Worm (Caenorhabditis elegans) whole organism, young adult: ENCODE measurements around the gene C27B7.5.

ENCODE experiments used
- B0261.1 ChIP-seq: sonication (generic microtip); optimal IDR thresholded peaks from 2 replicates; lab custom pipeline; 2016; ENCODE audit warnings: mild to moderate bottlenecking, missing genetic modification characterization, moderate library complexity, missing compliant biosample characterization
- F10E7.11 ChIP-seq: sonication (generic microtip); optimal IDR thresholded peaks from 2 replicates; lab custom pipeline; 2017; ENCODE audit warnings: mild to moderate bottlenecking, missing genetic modification characterization, moderate library complexity, missing compliant biosample characterization
- F23B12.7 ChIP-seq: sonication (generic microtip); optimal IDR thresholded peaks from 2 replicates; lab custom pipeline; 2017; ENCODE audit warnings: missing genetic modification characterization, mild to moderate bottlenecking, missing compliant biosample characterization, antibody characterized with exemption, moderate library complexity; ENCODE audit not compliant: insufficient read depth
- F39B2.1 ChIP-seq: fragments of 200-800 bp; sonication (Bioruptor generic); IDR thresholded peaks from 2 replicates; pipeline ENCODE4 v1.3.6; 2022; ENCODE audit warnings: missing genetic modification reagents, missing genetic modification characterization, missing compliant biosample characterization
- F49E8.2 ChIP-seq: sonication (generic microtip); optimal IDR thresholded peaks from 3 replicates; lab custom pipeline; 2017; ENCODE audit warnings: missing genetic modification characterization, mild to moderate bottlenecking, missing compliant biosample characterization, antibody characterized with exemption, moderate library complexity; ENCODE audit not compliant: insufficient read depth
- F52B5.7 ChIP-seq: sonication (generic microtip); optimal IDR thresholded peaks from 2 replicates; lab custom pipeline; 2016; ENCODE audit warnings: mild to moderate bottlenecking, missing genetic modification characterization, missing compliant biosample characterization
- akir-1 ChIP-seq: fragments of 200-800 bp; sonication (Bioruptor generic); optimal IDR thresholded peaks from 2 replicates; lab custom pipeline; 2018; ENCODE audit warnings: mild to moderate bottlenecking, missing genetic modification characterization, moderate library complexity, missing compliant biosample characterization
- aptf-3 ChIP-seq: fragments of 200-800 bp; sonication (Bioruptor generic); IDR thresholded peaks from 2 replicates; pipeline ENCODE4 v1.3.6; 2022; ENCODE audit warnings: missing genetic modification characterization, missing compliant biosample characterization
- attf-6 ChIP-seq: fragments of 200-800 bp; sonication (Bioruptor generic); IDR thresholded peaks from 2 replicates; pipeline ENCODE4 v1.3.6; 2022; ENCODE audit warnings: missing genetic modification reagents, missing genetic modification characterization, missing compliant biosample characterization
- bed-1 ChIP-seq: fragments of 200-800 bp; sonication (Bioruptor generic); IDR thresholded peaks from 2 replicates; pipeline ENCODE4 v1.3.6; 2022; ENCODE audit warnings: missing genetic modification reagents, missing genetic modification characterization, missing compliant biosample characterization
- cebp-1 ChIP-seq, 2 experiments: fragments of 200-800 bp in 1 of 2; sonication (Bioruptor generic) in 1 of 2; sonication (generic microtip) in 1 of 2; IDR thresholded peaks in 1 of 2; optimal IDR thresholded peaks in 1 of 2; 2 replicates each; pipeline versions ENCODE4 v1.3.6 to Lab custom; 2017 to 2022; ENCODE audit warnings: missing compliant biosample characterization in 2 of 2, missing genetic modification characterization in 2 of 2, mild to moderate bottlenecking in 1 of 2, missing genetic modification reagents in 1 of 2, moderate library complexity in 1 of 2
- ceh-40 ChIP-seq: fragments of 200-800 bp; sonication (Bioruptor generic); IDR thresholded peaks from 2 replicates; pipeline ENCODE4 v1.3.6; 2022; ENCODE audit warnings: missing genetic modification characterization, missing compliant biosample characterization
- ceh-58 ChIP-seq: fragments of 200-800 bp; sonication (Bioruptor generic); IDR thresholded peaks from 2 replicates; pipeline ENCODE4 v1.3.6; 2022; ENCODE audit warnings: missing genetic modification characterization, missing compliant biosample characterization
- dox-1 ChIP-seq: fragments of 200-800 bp; sonication (Bioruptor generic); IDR thresholded peaks from 2 replicates; pipeline ENCODE4 v1.3.6; 2022; ENCODE audit warnings: missing genetic modification reagents, missing genetic modification characterization, missing compliant biosample characterization
- dpl-1 ChIP-seq: fragments of 150-350 bp; optimal IDR thresholded peaks from 2 replicates; lab custom pipeline; 2014; ENCODE audit warnings: missing biosample characterization, missing genetic modification reagents, missing genetic modification characterization
- efl-1 ChIP-seq: fragments of 150-350 bp; optimal IDR thresholded peaks from 2 replicates; lab custom pipeline; 2014; ENCODE audit warnings: missing biosample characterization, missing genetic modification reagents, missing genetic modification characterization
- egrh-3 ChIP-seq: fragments of 200-800 bp; sonication (Bioruptor generic); IDR thresholded peaks from 2 replicates; pipeline ENCODE4 v1.3.6; 2022; ENCODE audit warnings: missing genetic modification reagents, missing genetic modification characterization, missing compliant biosample characterization
- fkh-3 ChIP-seq: sonication (generic microtip); optimal IDR thresholded peaks from 2 replicates; lab custom pipeline; 2016; ENCODE audit warnings: mild to moderate bottlenecking, missing genetic modification characterization, missing compliant biosample characterization
- him-1 ChIP-seq: sonication (generic microtip); optimal IDR thresholded peaks from 2 replicates; lab custom pipeline; 2016; ENCODE audit warnings: missing genotype, missing genetic modification reagents, missing genetic modification characterization, missing compliant biosample characterization
- hlh-26 ChIP-seq: fragments of 200-800 bp; sonication (Bioruptor generic); conservative IDR thresholded peaks from 2 replicates; pipeline ENCODE4 v1.3.6; 2022; ENCODE audit warnings: missing genetic modification reagents, missing genetic modification characterization, missing compliant biosample characterization
- hmg-1.2 ChIP-seq: fragments of 200-800 bp; sonication (Bioruptor generic); IDR thresholded peaks from 2 replicates; pipeline ENCODE4 v1.3.6; 2022; ENCODE audit warnings: missing genetic modification reagents, missing genetic modification characterization, missing compliant biosample characterization
- hrde-1 ChIP-seq: sonication (generic microtip); optimal IDR thresholded peaks from 2 replicates; lab custom pipeline; 2016; ENCODE audit warnings: missing genetic modification characterization, mild to moderate bottlenecking, missing compliant biosample characterization, moderate library complexity, missing genotype, missing genetic modification reagents, borderline replicate concordance
- hsf-1 ChIP-seq: fragments of 200-800 bp; sonication (Bioruptor generic); IDR thresholded peaks from 2 replicates; pipeline ENCODE4 v1.3.6; 2022; ENCODE audit warnings: missing genetic modification reagents, missing genetic modification characterization, missing compliant biosample characterization
- let-526 ChIP-seq: fragments of 200-800 bp; sonication (Bioruptor generic); IDR thresholded peaks from 2 replicates; pipeline ENCODE4 v1.3.6; 2022; ENCODE audit warnings: missing genetic modification reagents, missing genetic modification characterization, missing compliant biosample characterization
- let-607 ChIP-seq, 2 experiments: fragments of 200-800 bp in 1 of 2; sonication (Bioruptor generic) in 1 of 2; sonication (generic microtip) in 1 of 2; optimal IDR thresholded peaks; 2 replicates each; lab custom pipeline; 2016 to 2018; ENCODE audit warnings: mild to moderate bottlenecking in 2 of 2, missing compliant biosample characterization in 2 of 2, missing genetic modification characterization in 2 of 2, moderate library complexity in 2 of 2, missing genotype in 1 of 2
- lin-54 ChIP-seq: fragments of 200-800 bp; sonication (Bioruptor generic); optimal IDR thresholded peaks from 2 replicates; lab custom pipeline; 2018; ENCODE audit warnings: mild to moderate bottlenecking, missing genetic modification characterization, missing compliant biosample characterization
- lsy-27 ChIP-seq: sonication (generic microtip); optimal IDR thresholded peaks from 2 replicates; lab custom pipeline; 2017; ENCODE audit warnings: missing genetic modification characterization, mild to moderate bottlenecking, missing compliant biosample characterization, antibody characterized with exemption, missing genotype, borderline replicate concordance; ENCODE audit not compliant: insufficient read depth
- madf-3 ChIP-seq: fragments of 200-800 bp; sonication (Bioruptor generic); IDR thresholded peaks from 2 replicates; pipeline ENCODE4 v1.3.6; 2022; ENCODE audit warnings: missing genetic modification reagents, missing genetic modification characterization, missing compliant biosample characterization
- madf-6 ChIP-seq: fragments of 200-800 bp; sonication (Bioruptor generic); IDR thresholded peaks from 2 replicates; pipeline ENCODE4 v1.3.6; 2022; ENCODE audit warnings: missing genetic modification reagents, missing genetic modification characterization, missing compliant biosample characterization
- madf-8 ChIP-seq: fragments of 200-800 bp; sonication (Bioruptor generic); conservative IDR thresholded peaks from 2 replicates; pipeline ENCODE4 v1.3.6; 2022; ENCODE audit warnings: missing genetic modification reagents, missing genetic modification characterization, missing compliant biosample characterization
- mcd-1 ChIP-seq: fragments of 200-800 bp; sonication (Bioruptor generic); IDR thresholded peaks from 2 replicates; pipeline ENCODE4 v1.3.6; 2022; ENCODE audit warnings: missing genetic modification reagents, missing genetic modification characterization, missing compliant biosample characterization
- mxl-1 ChIP-seq: sonication (generic microtip); optimal IDR thresholded peaks from 2 replicates; lab custom pipeline; 2016; ENCODE audit warnings: missing genetic modification characterization, missing compliant biosample characterization
- nfyb-1 ChIP-seq: fragments of 200-800 bp; sonication (Bioruptor generic); IDR thresholded peaks from 2 replicates; pipeline ENCODE4 v1.3.6; 2022; ENCODE audit warnings: missing genetic modification reagents, missing genetic modification characterization, missing compliant biosample characterization
- nhr-120 ChIP-seq: fragments of 200-800 bp; sonication (Bioruptor generic); IDR thresholded peaks from 2 replicates; pipeline ENCODE4 v1.3.6; 2022; ENCODE audit warnings: missing genetic modification characterization, missing compliant biosample characterization
- pha-4 ChIP-seq: fragments of 150-350 bp; sonication (generic microtip); optimal IDR thresholded peaks from 2 replicates; lab custom pipeline; 2014; ENCODE audit warnings: missing biosample characterization, missing genetic modification reagents, missing genetic modification characterization
- rpc-1 ChIP-seq, 2 experiments: fragments of 150-350 bp in 1 of 2; sonication (generic microtip) in 1 of 2; optimal IDR thresholded peaks; 2 replicates each; lab custom pipeline; 2014 to 2018; ENCODE audit warnings: missing biosample characterization in 1 of 2, missing genetic modification characterization in 1 of 2, missing genetic modification reagents in 1 of 2, missing genotype in 1 of 2
- snpc-1.1 ChIP-seq: sonication (generic microtip); optimal IDR thresholded peaks from 2 replicates; lab custom pipeline; 2017; ENCODE audit warnings: missing genetic modification characterization, mild to moderate bottlenecking, missing compliant biosample characterization, antibody characterized with exemption, moderate library complexity, missing genotype, missing genetic modification reagents; ENCODE audit not compliant: insufficient read depth
- snpc-1.3 ChIP-seq: sonication (generic microtip); optimal IDR thresholded peaks from 2 replicates; lab custom pipeline; 2017; ENCODE audit warnings: missing genetic modification characterization, mild to moderate bottlenecking, missing compliant biosample characterization, antibody characterized with exemption, moderate library complexity, missing genotype, missing genetic modification reagents; ENCODE audit not compliant: insufficient read depth
- somi-1 ChIP-seq: fragments of 200-800 bp; sonication (Bioruptor generic); optimal IDR thresholded peaks from 2 replicates; lab custom pipeline; 2018; ENCODE audit warnings: mild to moderate bottlenecking, missing genetic modification characterization, missing compliant biosample characterization
- unc-62 ChIP-seq: fragments of 150-350 bp; optimal IDR thresholded peaks from 2 replicates; lab custom pipeline; 2014; ENCODE audit warnings: missing biosample characterization, missing genetic modification reagents, missing genetic modification characterization
- xnd-1 ChIP-seq: sonication (generic microtip); optimal IDR thresholded peaks from 2 replicates; lab custom pipeline; 2016; ENCODE audit warnings: missing genotype, missing genetic modification reagents, missing genetic modification characterization, missing compliant biosample characterization
- zfh-2 ChIP-seq: fragments of 200-800 bp; sonication (Bioruptor generic); conservative IDR thresholded peaks from 2 replicates; pipeline ENCODE4 v1.3.6; 2022; ENCODE audit warnings: missing genetic modification reagents, missing genetic modification characterization, missing compliant biosample characterization
- zim-3 ChIP-seq: sonication (generic microtip); optimal IDR thresholded peaks from 2 replicates; lab custom pipeline; 2017; ENCODE audit warnings: mild to moderate bottlenecking, missing genetic modification characterization, moderate library complexity, missing compliant biosample characterization
- ztf-25 ChIP-seq: fragments of 200-800 bp; sonication (Bioruptor generic); IDR thresholded peaks from 2 replicates; pipeline ENCODE4 v1.3.6; 2022; ENCODE audit warnings: missing genetic modification reagents, missing genetic modification characterization, missing compliant biosample characterization
- ztf-28 ChIP-seq: fragments of 200-800 bp; sonication (Bioruptor generic); IDR thresholded peaks from 2 replicates; pipeline ENCODE4 v1.3.6; 2022; ENCODE audit warnings: missing genetic modification reagents, missing genetic modification characterization, missing compliant biosample characterization

Gene C27B7.5

DNA sequence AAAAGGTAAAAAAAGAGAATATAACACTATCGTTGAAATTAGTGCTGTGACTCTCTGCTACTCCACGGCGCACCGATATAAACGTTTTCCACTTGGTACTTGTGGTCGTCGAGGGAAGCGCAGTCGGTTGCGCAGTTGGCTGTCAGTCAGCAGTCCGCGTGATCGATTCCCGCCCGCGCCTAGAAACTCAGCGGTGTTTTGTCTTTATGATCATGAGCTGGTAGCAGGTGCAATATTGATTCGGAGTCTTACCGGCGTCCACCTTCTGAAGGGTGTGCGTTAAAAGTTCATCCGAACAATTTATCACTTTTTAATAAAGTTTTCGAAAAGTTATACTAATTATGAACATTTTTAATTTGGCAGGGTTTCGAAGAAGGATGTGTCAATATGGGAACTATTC is 25.6 kb downstream of the C27B7.5 start (continued):
- TF ChIP-seq zim-3 (tag; lab: Kevin White, UChicago) (peak; percentile 95), F49E8.2 (tag; lab: Kevin White, UChicago) (peak; percentile 77), snpc-1.3 (tag; lab: Kevin White, UChicago) (peak; percentile 95), ceh-58 (GFP tag; lab: Robert Waterston, UW) (0 out of 2 replicates have a peak, but pooled peaks have one; percentile 30), dpl-1 (GFP tag; lab: Kevin White, UChicago) (peak; percentile 11), egrh-3 (GFP tag; lab: Robert Waterston, UW) (peak; percentile 57), fkh-3 (tag; lab: Kevin White, UChicago) (peak; percentile 93), let-607 (tag; optimal IDR thresholded peaks at IDR 0.05; lab: Kevin White, UChicago) (peak; percentile 54 to 64), xnd-1 (tag; lab: Kevin White, UChicago) (peak; percentile 42), attf-6 (GFP tag; lab: Robert Waterston, UW) (peak; percentile 48; the same call in 1 of the 2 replicates), dox-1 (peak; percentile 91), cebp-1 (GFP tag; IDR thresholded peaks at IDR 0.05; lab: Robert Waterston, UW) (peak; percentile 27; the same call in 1 of the 2 replicates), cebp-1 (tag; optimal IDR thresholded peaks at IDR 0.05; lab: Kevin White, UChicago) (peak; percentile 86), ztf-28 (GFP tag; lab: Robert Waterston, UW) (peak; percentile 85), aptf-3 (GFP tag; lab: Robert Waterston, UW) (peak; percentile 84; the same call in 1 of the 2 replicates), B0261.1 (tag; lab: Kevin White, UChicago) (peak; percentile 98), F23B12.7 (tag; lab: Kevin White, UChicago) (peak; percentile 92), hsf-1 (peak; percentile 69), hmg-1.2 (GFP tag; lab: Robert Waterston, UW) (peak; percentile 78), nhr-120 (peak; percentile 89; the same call in 1 of the 2 replicates), madf-3 (peak; percentile 84), hlh-26 (GFP tag; lab: Robert Waterston, UW) (no peak), lsy-27 (tag; lab: Kevin White, UChicago) (peak; percentile 75), mxl-1 (peak; percentile 80), madf-6 (peak; percentile 74), lin-54 (GFP tag; lab: Kevin White, UChicago) (peak; percentile 82), F52B5.7 (tag; lab: Kevin White, UChicago) (peak; percentile 92), pha-4 (tag; lab: Kevin White, UChicago) (no peak), let-526 (GFP tag; lab: Robert Waterston, UW) (peak; percentile 50; the same call in 1 of the 2 replicates), mcd-1 (GFP tag; lab: Robert Waterston, UW) (peak; percentile 79), efl-1 (GFP tag; lab: Kevin White, UChicago) (peak; percentile 40), akir-1 (GFP tag; lab: Kevin White, UChicago) (peak; percentile 32), ztf-25 (GFP tag; lab: Robert Waterston, UW) (peak; percentile 62; the same call in 1 of the 2 replicates), zfh-2 (GFP tag; lab: Robert Waterston, UW) (no peak; the same call in 1 of the 2 replicates), somi-1 (GFP tag; lab: Kevin White, UChicago) (peak; percentile 70), bed-1 (GFP tag; lab: Robert Waterston, UW) (0 out of 2 replicates have a peak, but pooled peaks have one; percentile 65), nfyb-1 (GFP tag; lab: Robert Waterston, UW) (peak; percentile 91), hrde-1 (tag; lab: Kevin White, UChicago) (peak; percentile 86), rpc-1 (optimal IDR thresholded peaks at IDR 0.05; lab: Kevin White, UChicago) (peak; percentile 94), rpc-1 (tag; optimal IDR thresholded peaks at IDR 0.05; lab: Kevin White, UChicago) (peak; percentile 91), unc-62 (GFP tag; lab: Kevin White, UChicago) (no peak), F10E7.11 (tag; lab: Kevin White, UChicago) (peak; percentile 92), ceh-40 (GFP tag; lab: Robert Waterston, UW) (0 out of 2 replicates have a peak, but pooled peaks have one; percentile 54), F39B2.1 (GFP tag; lab: Robert Waterston, UW) (no peak), snpc-1.1 (tag; lab: Kevin White, UChicago) (peak; percentile 56), madf-8 (GFP tag; lab: Robert Waterston, UW) (0 out of 2 replicates have a peak, but pooled peaks have one; percentile 21), him-1 (tag; lab: Kevin White, UChicago) (peak; percentile 68)
